Worm (Caenorhabditis elegans) whole organism, late embryonic: ENCODE data around the gene egl-38.

ENCODE experiments used
- lim-6 ChIP-seq: sonication (generic microtip); optimal IDR thresholded peaks from 2 replicates; lab custom pipeline; 2016; ENCODE audit warnings: missing genetic modification characterization, missing compliant biosample characterization
- madf-2 ChIP-seq: sonication (generic microtip); optimal IDR thresholded peaks from 2 replicates; lab custom pipeline; 2017; ENCODE audit warnings: missing genetic modification characterization, missing compliant biosample characterization
- pax-1 ChIP-seq: fragments of 150-350 bp; optimal IDR thresholded peaks from 2 replicates; lab custom pipeline; 2014; ENCODE audit warnings: missing biosample characterization, missing genetic modification characterization
- rnt-1 ChIP-seq: sonication (generic microtip); optimal IDR thresholded peaks from 2 replicates; lab custom pipeline; 2016; ENCODE audit warnings: missing genetic modification characterization, missing compliant biosample characterization

DNA sequence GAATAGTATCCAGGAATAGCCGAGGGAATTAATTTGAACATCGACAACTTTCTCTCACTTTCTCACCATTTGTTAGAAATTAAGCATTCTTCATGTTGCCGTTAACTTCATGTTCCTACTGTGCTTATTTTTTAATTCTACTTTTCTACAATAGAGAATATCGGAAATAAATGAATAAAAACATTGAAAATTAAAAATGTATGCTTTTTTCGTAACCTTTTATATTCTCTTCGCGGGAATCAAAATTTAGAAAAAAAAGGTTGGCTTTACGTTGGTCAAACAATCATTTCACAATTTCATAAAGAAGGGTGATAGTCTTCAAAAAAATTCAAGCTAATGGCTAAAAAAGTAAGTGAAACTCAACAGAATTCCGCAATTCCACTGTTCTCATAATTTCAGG, 34.4 kb downstream of the egl-38 start, which contains the start of gene W01B6.5:
- TF ChIP-seq madf-2, result no peak
- no peak for TF ChIP-seq rnt-1 (tag; lab: Kevin White, UChicago)
- no peak for TF ChIP-seq lim-6 (tag; lab: Kevin White, UChicago)
- TF ChIP-seq pax-1, result no peak
